Worm (Caenorhabditis elegans) whole organism, L1 larva: ENCODE results near the gene alh-1.

Experiments
- C16A3.4 ChIP-seq: fragments of 150-350 bp; optimal IDR thresholded peaks from 2 replicates; lab custom pipeline; 2014; ENCODE audit warnings: missing biosample characterization, missing genetic modification characterization
- ceh-90 ChIP-seq: sonication (generic microtip); optimal IDR thresholded peaks from 2 replicates; lab custom pipeline; 2016; ENCODE audit warnings: missing genetic modification characterization, missing compliant biosample characterization
- egl-27 ChIP-seq, 2 experiments: fragments of 150-350 bp in 1 of 2; sonication (generic microtip); optimal IDR thresholded peaks; 3 replicates each; lab custom pipeline; 2017 to 2018; ENCODE audit warnings: missing biosample characterization in 2 of 2, missing genetic modification characterization in 2 of 2, missing genetic modification reagents in 2 of 2
- fos-1 ChIP-seq: fragments of 150-350 bp; optimal IDR thresholded peaks from 2 replicates; lab custom pipeline; 2014; ENCODE audit warnings: missing biosample characterization, missing genetic modification characterization

ce11 chrIII:5102616-5103015 is 25.1 kb downstream of the alh-1 start, which contains the start of gene F54D8.6:
- TF ChIP-seq egl-27 (tag; optimal IDR thresholded peaks at IDR 0.05; lab: Kevin White, UChicago) (no peak), C16A3.4 (tag; lab: Kevin White, UChicago) (peak; percentile 77), ceh-90 (tag; lab: Kevin White, UChicago) (no peak), fos-1 (tag; lab: Kevin White, UChicago) (peak; percentile 14)
